Worm (Caenorhabditis elegans): ENCODE measurements around the gene dmd-8.

dmd-8 gene

ce11 chrV:349054-349453 is 12.8 kb upstream of the dmd-8 start, which contains the start of gene atg-9 (continued):
- TF ChIP-seq tra-1 (GFP tag; IDR thresholded peaks at IDR 0.05) (no peak), zfp-3 (GFP tag; conservative IDR thresholded peaks at IDR 0.05) (0 out of 2 replicates have a peak, but pooled peaks have one; percentile 59), hlh-11 (tag; optimal IDR thresholded peaks at IDR 0.05) (peak; percentile 93), nhr-11 (tag; optimal IDR thresholded peaks at IDR 0.05) (no peak), gei-8 (GFP tag; optimal IDR thresholded peaks at IDR 0.05) (no peak), nhr-237 (tag; optimal IDR thresholded peaks at IDR 0.05) (no peak), ZK337.2 (GFP tag; IDR thresholded peaks at IDR 0.05) (no peak), R02D3.7 (tag; optimal IDR thresholded peaks at IDR 0.05) (no peak), dpl-1 (GFP tag; optimal IDR thresholded peaks at IDR 0.05) (peak; percentile 64), Y105C5A.15 (GFP tag; IDR thresholded peaks at IDR 0.05) (no peak), lin-1 (GFP tag; IDR thresholded peaks at IDR 0.05) (peak; percentile 85), lin-39 (tag; optimal IDR thresholded peaks at IDR 0.05) (no peak), nhr-41 (GFP tag; IDR thresholded peaks at IDR 0.05) (no peak), aha-1 (tag) (peak; percentile 99), nhr-42 (GFP tag; IDR thresholded peaks at IDR 0.05) (no peak), daf-8 (GFP tag; IDR thresholded peaks at IDR 0.05) (no peak), mdt-29 (GFP tag; IDR thresholded peaks at IDR 0.05) (no peak), zip-2 (tag; optimal IDR thresholded peaks at IDR 0.05) (no peak), egl-43 (GFP tag; IDR thresholded peaks at IDR 0.05) (no peak), nhr-28 (tag; optimal IDR thresholded peaks at IDR 0.05) (peak; percentile 71), spr-1 (tag; optimal IDR thresholded peaks at IDR 0.05) (no peak), lin-29 (GFP tag; IDR thresholded peaks at IDR 0.05) (no peak), dve-1 (tag; optimal IDR thresholded peaks at IDR 0.05; ENCODE audit: insufficient read depth) (peak; percentile 85), lin-13 (GFP tag; optimal IDR thresholded peaks at IDR 0.05) (peak; percentile 53), ceh-32 (tag; optimal IDR thresholded peaks at IDR 0.05; ENCODE audit: poor library complexity) (no peak), ceh-62 (tag; optimal IDR thresholded peaks at IDR 0.05) (no peak), cey-2 (tag; optimal IDR thresholded peaks at IDR 0.05; ENCODE audit: borderline replicate concordance, insufficient read depth) (no peak), nhr-48 (tag; optimal IDR thresholded peaks at IDR 0.05) (no peak), ceh-20 (GFP tag; IDR thresholded peaks at IDR 0.05) (no peak), F44E2.7 (GFP tag; IDR thresholded peaks at IDR 0.05) (no peak), hlh-30 (tag; optimal IDR thresholded peaks at IDR 0.05; ENCODE audit: insufficient read depth) (peak; percentile 99), madf-5 (GFP tag; IDR thresholded peaks at IDR 0.05) (no peak), ceh-28 (tag; optimal IDR thresholded peaks at IDR 0.05) (no peak), pqm-1 (tag; optimal IDR thresholded peaks at IDR 0.05) (no peak), Y48G9A.11 (GFP tag; IDR thresholded peaks at IDR 0.05) (no peak), daf-19 (GFP tag; conservative IDR thresholded peaks at IDR 0.05) (no peak), set-16 (GFP tag; IDR thresholded peaks at IDR 0.05) (peak; percentile 27; the same call in 1 of the 2 replicates), F37D6.2 (tag; optimal IDR thresholded peaks at IDR 0.05) (no peak), spr-3 (GFP tag; optimal IDR thresholded peaks at IDR 0.05) (no peak), arid-1 (GFP tag; conservative IDR thresholded peaks at IDR 0.05) (peak; percentile 46; the same call in 1 of the 2 replicates), nhr-102 (tag; optimal IDR thresholded peaks at IDR 0.05) (peak; percentile 28), egl-27 (tag; optimal IDR thresholded peaks at IDR 0.05) (no peak), dmd-8 (GFP tag; IDR thresholded peaks at IDR 0.05) (no peak), snpc-4 (tag; optimal IDR thresholded peaks at IDR 0.05) (no peak), duxl-1 (tag; optimal IDR thresholded peaks at IDR 0.05; ENCODE audit: poor library complexity) (no peak), ctbp-1 (GFP tag; IDR thresholded peaks at IDR 0.05) (peak; percentile 54), sdz-12 (GFP tag; optimal IDR thresholded peaks at IDR 0.05) (no peak), ztf-11 (tag; optimal IDR thresholded peaks at IDR 0.05) (no peak), ceh-82 (tag; optimal IDR thresholded peaks at IDR 0.05) (no peak), mdl-1 (tag; optimal IDR thresholded peaks at IDR 0.05) (peak; percentile 71 to 96), vab-7 (GFP tag; IDR thresholded peaks at IDR 0.05) (peak; percentile 51; the same call in 1 of the 2 replicates), rbr-2 (tag; optimal IDR thresholded peaks at IDR 0.05) (peak; percentile 46)

Measured in whole organism, L4 larva.